Fruit fly (Drosophila melanogaster) whole organism, embryonic: ENCODE measurements around the gene CG13829.

Source experiments
- CG13123 ChIP-seq: fragments of 200-800 bp; sonication (Bioruptor generic); optimal IDR thresholded peaks from 2 replicates; lab custom pipeline; 2016; ENCODE audit warnings: missing biosample characterization, missing genetic modification characterization
- dpn ChIP-seq, 2 experiments: fragments of 200-800 bp; sonication (Bioruptor generic); optimal IDR thresholded peaks; 3 replicates each; lab custom pipeline; 2016; ENCODE audit warnings: missing biosample characterization in 2 of 2, missing genetic modification characterization in 2 of 2
- hth ChIP-seq: fragments of >200 bp; optimal IDR thresholded peaks from 2 replicates; lab custom pipeline; 2017; ENCODE audit warnings: inconsistent platforms

dm6 chr3R:23181714-23182337, 20.7 kb upstream of the CG13829 start:
- TF ChIP-seq CG13123 (no peak), dpn (GFP tag; optimal IDR thresholded peaks at IDR 0.05; lab: Kevin White, UChicago) (no peak), hth (lab: Kevin White, UChicago) (no peak)
